Fruit fly (Drosophila melanogaster) whole organism, prepupa: ENCODE measurements around the gene lds.

ENCODE experiments used
- CG3032 ChIP-seq: fragments of 200-800 bp; optimal IDR thresholded peaks from 2 replicates; lab custom pipeline; 2019; ENCODE audit warnings: missing biosample characterization, mild to moderate bottlenecking, missing genetic modification characterization, moderate library complexity
- CG32006 ChIP-seq: fragments of 200-800 bp; sonication (Bioruptor generic); optimal IDR thresholded peaks from 3 replicates; lab custom pipeline; 2017; ENCODE audit warnings: missing biosample characterization, mild to moderate bottlenecking, missing genetic modification characterization
- CG6792 ChIP-seq: fragments of 200-800 bp; sonication (Bioruptor generic); optimal IDR thresholded peaks from 3 replicates; lab custom pipeline; 2016; ENCODE audit warnings: missing biosample characterization, missing genetic modification characterization
- Gug ChIP-seq: fragments of 200-800 bp; sonication (Bioruptor generic); IDR thresholded peaks from 2 replicates; pipeline ENCODE4 v1.3.6; 2022; ENCODE audit warnings: missing biosample characterization, missing genetic modification characterization
- Hr39 ChIP-seq: fragments of 200-800 bp; sonication (Bioruptor generic); optimal IDR thresholded peaks from 2 replicates; lab custom pipeline; 2016; ENCODE audit warnings: missing biosample characterization, missing genetic modification characterization
- spab ChIP-seq: fragments of 200-800 bp; sonication (Bioruptor generic); optimal IDR thresholded peaks from 2 replicates; lab custom pipeline; 2017; ENCODE audit warnings: missing biosample characterization, mild to moderate bottlenecking, missing genetic modification characterization, missing genetic modification reagents

DNA sequence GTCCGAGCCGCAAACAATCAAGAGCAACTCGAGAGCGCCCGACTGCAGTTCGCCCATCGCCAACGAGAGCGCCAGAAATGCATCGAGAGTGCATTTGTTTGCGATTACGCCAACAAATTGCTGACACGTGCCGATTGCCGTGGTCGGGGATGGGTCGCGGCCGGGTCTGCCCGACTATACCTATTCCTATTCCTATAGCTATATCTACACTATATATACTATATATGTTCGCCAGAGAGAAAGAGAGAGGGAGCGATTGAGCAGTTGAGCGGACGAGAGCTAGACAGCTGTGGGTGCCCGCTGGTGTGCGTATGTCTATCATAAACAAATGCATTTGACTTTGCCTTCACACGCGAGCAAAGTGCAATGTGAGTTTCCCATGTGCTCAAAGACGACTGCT is 27.1 kb downstream of the lds start:
- TF ChIP-seq Hr39 (GFP tag; lab: Kevin White, UChicago) (no peak), CG3032 (tag; lab: Kevin White, UChicago) (no peak), CG6792 (GFP tag; lab: Kevin White, UChicago) (no peak), Gug (GFP tag; lab: Robert Waterston, UW) (no peak), CG32006 (GFP tag; lab: Kevin White, UChicago) (peak; percentile 7), spab (GFP tag; lab: Kevin White, UChicago) (no peak)
